Fruit fly (Drosophila melanogaster): Measurements from ENCODE around the gene CG5989.

dm6 chr3L:8619588-8619987 lies 15.6 kb upstream of the CG5989 start, which contains the start of gene S-Lap2:
- TF ChIP-seq CG8478 (optimal IDR thresholded peaks at IDR 0.05) = no peak
- no peak for TF ChIP-seq CTCF (optimal IDR thresholded peaks at IDR 0.05)

Measured in S2 (cell line).